Worm (Caenorhabditis elegans): Measurements from ENCODE around the gene tpst-2.

Gene tpst-2

DNA sequence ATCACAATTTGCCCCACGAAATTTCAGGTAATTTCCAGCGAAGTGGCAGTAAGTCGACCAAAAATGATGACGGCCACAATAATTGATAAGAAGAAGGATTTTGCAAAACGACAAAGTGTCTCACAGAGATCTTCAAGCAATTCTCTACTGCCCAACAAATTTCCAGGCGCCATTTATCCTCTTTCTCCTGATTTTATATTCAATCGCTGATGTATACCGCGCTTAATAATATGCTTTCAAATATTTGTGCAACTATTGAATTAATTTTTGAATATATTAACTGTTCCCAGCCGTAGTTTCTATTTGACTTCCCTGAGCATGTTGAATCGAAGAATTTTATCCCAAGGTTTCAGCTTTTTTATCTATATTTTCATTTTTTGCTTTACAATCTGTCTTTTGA is at the start of gene tpst-2:
Gene tpst-2 (plus strand): TSS at position 301 of the 400 bp plus-strand sequence.
- no peak for TF ChIP-seq unc-62 (GFP tag; optimal IDR thresholded peaks at IDR 0.05)

DNA sequence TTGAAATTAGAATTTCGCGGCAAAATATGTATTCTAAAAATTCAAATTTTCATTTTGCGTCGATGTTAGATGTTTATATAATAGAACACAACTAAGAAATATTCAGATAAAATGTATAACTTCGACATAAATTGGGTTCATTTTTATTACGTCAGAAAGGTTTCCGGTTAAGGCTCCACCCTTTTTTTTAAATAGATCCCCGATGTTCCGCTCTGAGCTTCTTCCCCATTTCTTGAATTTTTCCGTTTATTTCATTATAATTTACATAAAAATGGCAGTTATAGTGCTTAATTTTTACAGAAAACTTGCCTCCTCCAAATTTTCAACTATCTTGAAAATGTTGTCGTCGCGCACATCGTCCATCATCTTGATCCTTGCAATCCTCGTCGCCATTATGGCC is 46.2 kb upstream of the tpst-2 start, which contains the start of gene flp-24:
Gene flp-24 (plus strand): TSS at position 301 of the 400 bp plus-strand sequence.
- no peak for TF ChIP-seq unc-62 (GFP tag; optimal IDR thresholded peaks at IDR 0.05)

DNA sequence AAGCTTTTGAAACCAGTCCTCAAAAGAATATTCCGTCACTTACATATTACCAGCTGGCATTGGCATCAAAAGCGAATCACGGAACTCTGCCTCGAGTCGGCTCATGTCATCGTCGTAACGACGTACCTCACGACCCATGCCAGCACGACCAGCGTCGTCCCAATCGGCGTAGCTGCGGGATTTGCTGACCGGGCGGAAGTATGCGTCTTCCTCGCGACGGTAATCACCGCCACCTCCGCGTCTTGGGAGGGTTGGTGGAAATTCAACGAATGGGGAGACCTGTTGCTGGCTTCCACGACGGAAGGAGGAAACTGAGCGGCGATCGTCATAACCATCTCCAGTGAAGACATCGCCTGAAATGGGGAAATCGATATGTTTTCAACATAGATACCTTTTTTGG is 43.0 kb upstream of the tpst-2 start:
- TF ChIP-seq unc-62 (GFP tag; optimal IDR thresholded peaks at IDR 0.05) = no peak

DNA sequence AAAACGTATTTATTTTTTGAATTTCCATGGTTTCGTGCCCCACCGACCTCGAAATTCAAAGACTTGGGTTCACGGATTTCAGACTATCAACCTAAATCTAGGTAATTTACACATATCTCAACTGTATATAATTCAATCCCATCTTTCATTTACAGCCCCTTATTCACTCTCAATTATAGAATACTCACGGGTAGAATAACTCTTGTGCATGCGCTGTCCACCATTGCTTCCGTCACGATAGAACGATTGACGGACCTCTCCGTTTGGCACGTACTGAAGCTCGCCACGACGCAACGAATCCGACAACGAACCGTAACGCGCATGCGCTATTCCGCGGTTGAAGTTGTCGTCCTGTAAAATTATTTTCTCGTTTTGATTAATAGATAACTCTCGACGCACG is 42.4 kb upstream of the tpst-2 start:
- TF ChIP-seq unc-62 (GFP tag; optimal IDR thresholded peaks at IDR 0.05) = no peak

DNA sequence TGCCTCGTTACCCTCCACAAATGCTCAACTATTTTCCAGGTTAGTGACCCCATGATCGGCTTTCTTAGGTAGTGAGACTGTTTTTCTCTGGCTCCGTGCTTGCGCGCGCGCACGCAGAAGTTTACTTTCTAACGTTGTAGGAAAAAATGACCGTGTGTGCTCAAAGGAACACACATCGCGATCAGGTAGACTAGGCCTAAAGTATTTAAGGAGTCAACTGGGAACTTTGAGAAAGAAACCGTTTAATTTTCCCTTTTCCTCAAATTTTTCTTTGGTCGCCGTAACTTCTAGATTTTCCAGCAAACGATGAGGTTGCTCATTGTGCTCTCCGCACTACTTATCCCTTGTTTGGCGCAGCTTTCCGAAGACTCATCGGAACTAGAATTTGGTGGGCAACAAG is 30.7 kb upstream of the tpst-2 start, which contains the start of gene idpp-1:
Gene idpp-1 (plus strand): TSS at position 301 of the 400 bp plus-strand sequence.
- no peak for TF ChIP-seq unc-62 (GFP tag; optimal IDR thresholded peaks at IDR 0.05)

DNA sequence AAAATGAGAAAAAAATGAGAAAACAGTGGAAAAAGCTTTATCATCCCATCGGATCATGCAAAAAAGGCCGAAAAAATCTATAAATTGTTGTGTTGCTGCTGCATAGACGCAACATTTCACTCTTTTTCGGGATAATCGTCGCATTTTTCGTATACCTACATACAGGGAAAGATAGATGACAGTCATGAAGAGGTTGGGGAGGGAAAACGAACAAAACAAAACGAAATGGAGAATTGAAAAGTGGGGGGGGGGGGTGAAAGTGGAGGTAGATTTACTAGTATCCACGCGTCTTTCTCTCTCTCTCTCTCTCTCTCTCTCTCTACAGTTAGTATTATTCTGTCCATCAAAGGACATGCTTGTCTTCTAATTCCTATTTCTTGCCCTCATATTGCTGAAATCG is 26.6 kb upstream of the tpst-2 start:
- TF ChIP-seq unc-62 (GFP tag; optimal IDR thresholded peaks at IDR 0.05) = no peak

DNA sequence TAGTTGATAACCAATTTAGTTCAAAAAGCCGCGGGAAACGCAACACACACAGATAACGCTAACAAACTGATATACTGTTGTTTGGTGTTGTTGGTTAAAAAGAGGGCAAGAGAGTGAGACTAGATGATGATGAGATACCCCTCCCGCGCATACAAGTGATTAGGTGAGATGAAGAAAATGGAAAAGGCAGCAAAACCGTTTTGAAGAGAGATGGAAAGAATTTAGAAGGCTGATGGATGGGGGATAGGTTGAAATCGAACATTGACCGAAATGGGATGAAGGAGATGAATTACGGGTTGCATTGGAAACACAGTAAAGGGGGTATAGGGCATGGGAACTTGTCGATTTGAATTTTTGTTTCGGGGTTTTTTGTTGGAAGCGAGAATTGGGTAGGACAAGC is 22.3 kb upstream of the tpst-2 start:
- no peak for TF ChIP-seq unc-62 (GFP tag; optimal IDR thresholded peaks at IDR 0.05)

DNA sequence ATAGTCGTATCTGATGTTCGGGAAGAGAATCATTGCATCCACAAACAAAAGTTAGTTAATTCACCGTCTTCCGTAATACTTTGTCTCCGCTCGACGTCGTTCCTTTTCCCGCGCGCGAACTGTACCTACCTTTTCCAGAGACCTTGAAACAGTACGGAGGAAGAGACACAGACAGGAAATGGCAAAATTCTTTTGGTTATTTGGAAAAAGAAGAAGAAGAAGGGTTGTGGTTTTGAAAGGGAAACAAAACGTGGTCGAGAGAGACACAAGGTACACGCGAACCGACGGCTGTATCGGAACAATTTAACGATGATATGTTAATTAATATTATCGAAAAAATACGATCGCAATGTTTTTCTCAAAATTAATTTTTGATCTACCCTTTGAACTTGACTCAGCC is 21.0 kb upstream of the tpst-2 start:
- no peak for TF ChIP-seq unc-62 (GFP tag; optimal IDR thresholded peaks at IDR 0.05)

DNA sequence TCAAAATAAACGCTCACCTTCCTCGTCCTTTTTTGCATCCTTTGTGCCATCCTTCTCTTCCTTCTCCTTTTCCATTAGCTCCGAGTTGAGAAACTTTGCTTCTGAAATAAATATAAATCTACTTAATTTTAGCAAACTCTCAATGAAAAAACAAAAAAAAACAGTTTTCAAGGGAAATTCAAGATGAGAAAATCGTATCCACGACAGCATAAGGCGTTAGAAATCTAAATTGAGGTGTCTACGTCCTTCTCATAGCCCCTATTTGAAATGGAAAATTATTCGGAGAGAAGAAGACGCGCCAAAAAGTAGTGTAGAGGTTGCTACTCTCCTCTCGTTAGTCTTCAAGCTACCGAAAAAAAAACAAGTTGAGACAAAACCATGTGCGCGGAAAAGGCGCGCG is 18.7 kb upstream of the tpst-2 start, which contains the start of gene pat-12:
Gene pat-12 (minus strand): TSS at position 101 of the 400 bp plus-strand sequence.
- no peak for TF ChIP-seq unc-62 (GFP tag; optimal IDR thresholded peaks at IDR 0.05)

DNA sequence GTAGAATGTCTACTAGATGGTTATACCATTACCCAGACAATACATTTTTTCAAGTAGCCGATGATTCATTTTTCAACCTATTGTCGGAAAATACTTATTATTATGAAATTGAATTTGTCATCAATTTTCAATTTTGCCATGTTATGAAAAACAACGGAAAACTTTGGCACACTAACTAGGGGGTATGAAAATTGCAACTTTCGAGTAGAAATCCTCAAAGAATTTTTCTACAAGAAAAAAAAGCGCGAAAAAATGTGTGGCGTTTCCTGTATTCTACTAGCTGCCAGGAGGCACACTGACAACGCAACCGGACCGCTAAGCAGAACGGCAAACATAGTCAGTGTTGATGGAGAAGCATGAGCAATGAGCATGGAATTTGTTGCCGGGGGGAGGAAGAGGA is 16.7 kb upstream of the tpst-2 start:
- no peak for TF ChIP-seq unc-62 (GFP tag; optimal IDR thresholded peaks at IDR 0.05)

DNA sequence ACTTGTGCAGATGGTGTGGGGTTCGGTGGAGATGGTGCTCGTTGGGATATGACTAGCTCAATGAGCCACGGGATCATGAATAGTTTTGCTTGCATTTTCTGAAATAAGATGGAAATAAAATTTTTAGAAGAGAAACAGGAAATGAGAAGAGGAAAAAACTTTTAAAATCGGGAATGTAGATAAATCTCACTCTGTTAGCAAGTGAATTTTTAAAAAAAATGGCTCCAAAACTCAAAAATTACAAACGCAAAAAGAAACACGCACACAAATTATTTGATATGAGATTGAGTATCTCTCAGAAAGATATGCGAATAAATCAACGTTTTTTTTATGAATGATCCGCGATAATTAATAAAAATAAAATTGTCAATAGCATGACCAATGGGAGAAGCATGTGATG is 13.1 kb upstream of the tpst-2 start, which contains the start of gene T17H7.7:
Gene T17H7.7 (minus strand): TSS at position 101 of the 400 bp plus-strand sequence.
- TF ChIP-seq unc-62 (GFP tag; optimal IDR thresholded peaks at IDR 0.05) = no peak

DNA sequence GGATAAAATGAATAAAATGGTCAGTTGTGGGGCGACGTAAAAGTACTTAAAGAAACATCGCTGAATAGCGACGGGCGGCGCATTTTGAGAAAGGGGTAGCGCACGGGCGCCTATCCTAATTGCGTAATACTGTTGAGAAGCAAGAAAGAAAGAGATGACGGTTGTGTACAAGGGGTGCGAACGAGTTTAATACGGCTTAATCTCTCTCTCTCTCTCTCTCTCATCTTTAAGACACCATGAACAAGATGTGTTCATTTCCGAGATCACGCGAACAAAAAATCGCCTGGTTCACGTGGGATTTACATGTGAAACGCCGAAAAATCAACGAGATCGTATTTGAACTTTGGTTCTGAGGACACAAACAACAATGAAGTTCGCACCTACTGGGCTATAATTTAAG is 11.4 kb upstream of the tpst-2 start:
- no peak for TF ChIP-seq unc-62 (GFP tag; optimal IDR thresholded peaks at IDR 0.05)

DNA sequence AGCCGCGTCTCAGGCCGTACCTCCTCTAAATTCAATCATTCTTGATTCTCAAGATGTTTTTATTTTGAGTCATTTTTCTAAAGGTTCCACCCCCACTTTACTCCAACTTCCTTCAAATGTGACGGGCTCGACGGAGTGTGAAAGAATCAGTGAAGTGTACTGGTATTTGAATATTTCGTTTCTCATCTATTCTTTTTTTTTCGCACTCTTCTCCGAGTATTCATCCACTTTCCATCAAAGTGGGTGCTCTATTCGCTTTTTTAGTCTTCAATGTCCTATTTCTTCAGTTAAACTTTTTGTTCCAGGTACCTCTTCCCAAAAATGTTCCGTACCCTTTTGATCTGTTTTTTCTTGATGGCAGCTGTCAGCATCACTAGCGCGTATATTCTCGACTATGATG is 9.6 kb upstream of the tpst-2 start, which contains the start of gene nlp-52:
Gene nlp-52 (plus strand): TSS at position 301 of the 400 bp plus-strand sequence.
- no peak for TF ChIP-seq unc-62 (GFP tag; optimal IDR thresholded peaks at IDR 0.05)

DNA sequence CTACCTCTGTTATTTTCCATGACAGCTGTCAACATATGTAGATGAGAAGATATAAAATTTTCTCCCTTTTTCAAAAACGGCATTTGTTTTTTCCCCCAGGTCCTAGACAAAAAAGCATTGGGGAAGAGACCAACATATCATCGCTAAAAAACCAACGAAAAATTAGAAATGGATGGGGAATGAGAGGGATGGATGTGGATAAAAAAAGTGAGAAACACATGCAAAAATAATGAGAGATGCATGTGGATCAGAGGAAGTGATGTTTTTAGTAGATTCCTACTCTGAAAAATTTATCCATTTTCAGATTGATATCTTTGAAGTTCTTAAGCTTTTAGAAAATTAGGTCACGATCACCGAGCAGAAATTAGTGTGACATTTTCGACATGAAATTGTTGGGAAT is 8.6 kb upstream of the tpst-2 start:
- no peak for TF ChIP-seq unc-62 (GFP tag; optimal IDR thresholded peaks at IDR 0.05)

DNA sequence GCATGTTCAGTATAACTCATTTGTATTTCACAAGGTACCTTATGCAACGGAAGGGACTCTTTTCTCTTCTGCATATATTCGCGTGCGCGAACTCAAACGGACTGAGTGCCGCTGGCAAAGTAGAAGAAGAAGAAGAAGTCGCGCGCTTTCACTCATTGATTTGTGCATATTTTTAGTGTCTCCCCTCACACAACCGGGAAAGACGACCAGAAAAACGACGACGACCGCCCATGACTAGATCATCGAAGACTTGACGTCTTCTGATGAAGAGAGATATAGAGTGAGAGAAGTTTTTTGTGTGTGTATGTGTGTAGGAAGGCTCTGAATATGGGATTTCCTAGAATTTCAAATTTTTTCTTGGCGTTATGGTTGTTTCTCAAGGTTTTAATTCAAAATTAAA is 6.7 kb upstream of the tpst-2 start:
- TF ChIP-seq unc-62 (GFP tag; optimal IDR thresholded peaks at IDR 0.05) = no peak

DNA sequence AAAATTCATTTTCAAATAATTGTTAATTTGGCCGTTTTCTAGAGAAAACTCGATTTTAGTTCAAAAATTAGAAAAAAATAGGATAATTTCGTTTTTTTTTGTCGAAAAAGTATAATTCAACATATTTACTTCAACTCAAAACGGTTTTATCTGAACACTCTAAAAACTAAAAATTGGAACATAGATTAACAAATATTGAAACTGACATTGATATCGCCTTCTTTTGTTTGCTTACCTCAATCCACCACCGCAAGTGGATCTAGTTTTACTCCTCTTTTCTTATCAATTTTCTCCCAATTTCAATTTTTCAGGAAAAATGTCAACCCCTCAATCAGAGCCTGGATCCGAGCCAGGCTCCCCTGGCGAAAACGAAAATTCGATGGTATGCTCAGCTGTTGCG is 6.2 kb upstream of the tpst-2 start, which contains the start of gene ptl-1:
Gene ptl-1 (plus strand): TSS at position 301 of the 400 bp plus-strand sequence.
- TF ChIP-seq unc-62 (GFP tag; optimal IDR thresholded peaks at IDR 0.05) = no peak

DNA sequence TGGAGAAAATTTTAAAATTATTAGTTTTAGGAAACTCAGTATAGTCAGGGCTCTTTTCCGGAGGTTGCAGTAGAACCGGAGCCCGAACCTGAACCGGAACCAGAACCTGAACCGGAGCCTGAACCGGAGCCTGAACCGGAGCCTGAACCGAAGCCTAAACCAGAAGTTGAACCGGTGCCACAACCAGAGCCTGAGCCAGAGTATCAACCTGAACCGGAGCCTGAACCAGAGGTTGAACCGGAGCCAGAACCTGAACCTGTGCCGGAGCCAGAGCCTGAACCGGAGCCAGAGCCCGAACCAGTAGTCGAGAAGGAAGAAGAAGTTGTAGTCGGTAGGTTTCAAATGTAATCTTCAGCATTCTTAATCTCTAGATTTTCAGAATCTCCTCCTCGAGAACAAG is 2.5 kb upstream of the tpst-2 start:
- no peak for TF ChIP-seq unc-62 (GFP tag; optimal IDR thresholded peaks at IDR 0.05)

DNA sequence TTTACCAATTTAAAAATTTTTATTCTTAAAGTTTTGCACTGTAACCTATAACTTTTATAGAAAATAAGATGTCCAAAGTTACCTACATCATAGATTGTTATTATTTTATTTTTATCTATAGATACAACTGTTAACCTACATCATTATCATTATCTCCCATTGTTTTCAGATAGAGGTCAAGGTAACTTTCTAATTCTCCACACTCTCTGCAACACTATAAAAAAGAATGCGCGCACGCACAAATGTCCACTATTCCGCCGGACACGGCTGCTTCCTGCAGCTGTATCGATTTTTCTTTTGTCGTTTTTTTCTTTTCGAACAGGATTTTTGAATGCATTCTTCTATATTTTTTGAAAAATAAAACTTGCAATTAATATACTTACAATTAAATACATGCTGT is 1.6 kb downstream of the tpst-2 start:
- TF ChIP-seq unc-62 (GFP tag; optimal IDR thresholded peaks at IDR 0.05) = no peak
